Worm (Caenorhabditis elegans): ENCODE data around the gene C03A3.3.
A peak's percentile ranks its signal among the peaks of the same experiment; 100 is the strongest.

Gene C03A3.3

DNA sequence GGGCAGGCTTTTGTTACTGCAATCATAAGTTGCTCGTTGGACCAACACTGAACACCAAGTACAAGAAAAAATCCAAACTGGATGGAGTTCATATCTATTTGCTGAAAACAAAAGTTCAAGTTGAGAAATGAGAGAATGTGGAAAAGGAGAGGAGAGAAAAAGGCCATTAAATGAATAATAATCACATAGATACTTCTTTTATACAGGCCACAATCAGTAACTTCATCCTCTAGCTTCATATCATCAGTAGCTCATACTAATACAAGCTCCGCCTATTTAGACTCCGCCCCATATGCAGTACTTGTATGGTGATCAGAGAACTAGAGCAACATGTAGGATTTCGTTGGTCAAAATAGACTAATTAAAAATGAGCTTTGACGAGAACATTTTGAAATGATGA lies 10.4 kb upstream of the C03A3.3 start, which contains the start of gene F38B2.2:
Gene F38B2.2 (minus strand): TSS at position 101 of the 400 bp plus-strand sequence.
- no peak for TF ChIP-seq ham-2 (GFP tag; optimal IDR thresholded peaks at IDR 0.05)
- no peak for TF ChIP-seq ceh-43 (GFP tag; optimal IDR thresholded peaks at IDR 0.05)
- TF ChIP-seq unc-39 (tag; optimal IDR thresholded peaks at IDR 0.05): no peak
- TF ChIP-seq elt-1 (tag; optimal IDR thresholded peaks at IDR 0.05; ENCODE audit: borderline replicate concordance, insufficient read depth): no peak
- no peak for TF ChIP-seq M03D4.4 (tag; optimal IDR thresholded peaks at IDR 0.05)
- TF ChIP-seq unc-62 (GFP tag; optimal IDR thresholded peaks at IDR 0.05): no peak
- TF ChIP-seq nhr-28 (tag; optimal IDR thresholded peaks at IDR 0.05): no peak
- no peak for TF ChIP-seq mab-5 (tag; optimal IDR thresholded peaks at IDR 0.05)
- TF ChIP-seq ceh-83 (GFP tag; optimal IDR thresholded peaks at IDR 0.05): no peak
- no peak for TF ChIP-seq ces-1 (GFP tag; optimal IDR thresholded peaks at IDR 0.05)
- TF ChIP-seq ztf-11 (tag; optimal IDR thresholded peaks at IDR 0.05): no peak
- no peak for TF ChIP-seq sptf-1 (tag; optimal IDR thresholded peaks at IDR 0.05)
- TF ChIP-seq elt-3 (tag; optimal IDR thresholded peaks at IDR 0.05): no peak
- TF ChIP-seq unc-120 (tag; optimal IDR thresholded peaks at IDR 0.05; ENCODE audit: poor library complexity, severe bottlenecking): no peak
- no peak for TF ChIP-seq mls-2 (tag; optimal IDR thresholded peaks at IDR 0.05)

- TF ChIP-seq zip-8 (tag; optimal IDR thresholded peaks at IDR 0.05) (no peak), mls-2 (tag; optimal IDR thresholded peaks at IDR 0.05) (no peak), ceh-43 (GFP tag; optimal IDR thresholded peaks at IDR 0.05) (no peak), hlh-1 (tag; optimal IDR thresholded peaks at IDR 0.05) (no peak), ces-1 (GFP tag; optimal IDR thresholded peaks at IDR 0.05) (no peak), nhr-28 (tag; optimal IDR thresholded peaks at IDR 0.05) (no peak), unc-39 (tag; optimal IDR thresholded peaks at IDR 0.05) (no peak), nhr-237 (tag; optimal IDR thresholded peaks at IDR 0.05) (no peak), ham-2 (GFP tag; optimal IDR thresholded peaks at IDR 0.05) (no peak), pha-4 (tag; optimal IDR thresholded peaks at IDR 0.05) (no peak), elt-3 (tag; optimal IDR thresholded peaks at IDR 0.05) (no peak), tbx-8 (GFP tag; optimal IDR thresholded peaks at IDR 0.05) (no peak)
These were observed 2.0 kb upstream of the C03A3.3 start, which contains the start of gene ifa-1 for ce11 chrX:11270882-11271281. ifa-1 (plus strand) TSS chrX:11271182.

DNA sequence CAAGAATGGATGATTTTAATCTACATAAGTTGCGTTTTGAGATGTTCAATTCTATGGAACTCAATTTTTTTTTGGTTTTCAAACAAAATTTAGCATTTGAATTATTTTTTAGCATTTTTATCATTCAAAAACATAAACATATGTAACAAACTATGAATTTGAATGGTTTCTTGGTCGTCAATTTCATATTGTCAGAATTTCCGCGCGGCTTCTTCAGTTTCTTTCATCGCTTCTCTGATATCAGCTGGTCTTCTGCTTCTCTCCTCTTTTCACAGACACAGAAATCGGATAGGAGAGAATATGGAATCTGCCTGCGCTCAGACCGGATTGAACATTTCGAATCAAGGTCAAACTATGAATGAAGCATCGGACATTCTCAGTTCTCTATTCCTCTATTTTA lies 2.2 kb downstream of the C03A3.3 start, which contains the start of gene C03A3.9:
Gene C03A3.9 (plus strand): TSS at position 301 of the 400 bp plus-strand sequence.
- TF ChIP-seq unc-62 (GFP tag; optimal IDR thresholded peaks at IDR 0.05): no peak
- no peak for TF ChIP-seq nhr-12 (tag; optimal IDR thresholded peaks at IDR 0.05)
- no peak for TF ChIP-seq drap-1 (GFP tag; optimal IDR thresholded peaks at IDR 0.05)
- no peak for TF ChIP-seq lin-13 (tag; optimal IDR thresholded peaks at IDR 0.05)
- no peak for TF ChIP-seq nhr-237 (tag; optimal IDR thresholded peaks at IDR 0.05)
- no peak for TF ChIP-seq pha-4 (tag; optimal IDR thresholded peaks at IDR 0.05)
- no peak for TF ChIP-seq unc-39 (tag; optimal IDR thresholded peaks at IDR 0.05)

DNA sequence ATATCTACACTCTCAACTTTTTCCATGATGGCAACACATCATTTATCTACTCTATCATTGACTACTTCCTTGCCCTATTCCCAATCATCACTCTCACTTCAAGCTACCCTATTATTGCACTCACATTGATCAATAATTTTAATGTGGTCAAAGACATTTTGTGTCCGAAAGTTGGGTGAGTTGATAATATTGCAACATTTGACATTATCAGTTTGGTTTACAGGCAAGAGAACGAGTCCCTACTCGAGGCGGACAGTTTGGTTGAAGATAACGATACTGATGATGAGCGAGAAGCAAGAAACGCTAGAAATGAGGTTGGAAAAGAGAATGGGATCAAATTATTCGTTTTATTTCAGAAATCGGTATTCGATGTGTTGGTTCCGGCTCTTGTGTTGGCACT lies 4.2 kb downstream of the C03A3.3 start:
- TF ChIP-seq unc-120 (tag; optimal IDR thresholded peaks at IDR 0.05; ENCODE audit: poor library complexity, severe bottlenecking) (no peak), lin-32 (GFP tag; optimal IDR thresholded peaks at IDR 0.05) (no peak), drap-1 (GFP tag; optimal IDR thresholded peaks at IDR 0.05) (no peak), M03D4.4 (tag; optimal IDR thresholded peaks at IDR 0.05) (no peak), ces-1 (GFP tag; optimal IDR thresholded peaks at IDR 0.05) (no peak), lin-13 (tag; optimal IDR thresholded peaks at IDR 0.05) (no peak)

ce11 chrX:11262319-11263074 lies 6.4 kb downstream of the C03A3.3 start, which contains the start of gene C03A3.2:
C03A3.2 (plus strand) TSS chrX:11262848.
- peak; percentile 32 for TF ChIP-seq lsy-2 (tag; optimal IDR thresholded peaks at IDR 0.05)
- TF ChIP-seq blmp-1 (tag; optimal IDR thresholded peaks at IDR 0.05): peak; percentile 49
- TF ChIP-seq mls-2 (tag; optimal IDR thresholded peaks at IDR 0.05): peak; percentile 35
- no peak for TF ChIP-seq bed-3 (GFP tag; optimal IDR thresholded peaks at IDR 0.05)
- TF ChIP-seq ces-1 (GFP tag; optimal IDR thresholded peaks at IDR 0.05): peak; percentile 88
- peak; percentile 84 for TF ChIP-seq mep-1 (tag; optimal IDR thresholded peaks at IDR 0.05)
- TF ChIP-seq ztf-11 (tag; optimal IDR thresholded peaks at IDR 0.05): peak; percentile 27
- peak; percentile 38 for TF ChIP-seq pha-4 (tag; optimal IDR thresholded peaks at IDR 0.05)
- TF ChIP-seq flh-1 (GFP tag; optimal IDR thresholded peaks at IDR 0.05): no peak
- TF ChIP-seq nhr-2 (tag; optimal IDR thresholded peaks at IDR 0.05): no peak
- no peak for TF ChIP-seq lin-32 (GFP tag; optimal IDR thresholded peaks at IDR 0.05)
- TF ChIP-seq drap-1 (GFP tag; optimal IDR thresholded peaks at IDR 0.05): peak; percentile 39
- TF ChIP-seq ceh-43 (GFP tag; optimal IDR thresholded peaks at IDR 0.05): peak; percentile 1
- peak; percentile 43 for TF ChIP-seq unc-120 (tag; optimal IDR thresholded peaks at IDR 0.05; ENCODE audit: poor library complexity, severe bottlenecking)
- peak; percentile 24 for TF ChIP-seq cnd-1 (tag; optimal IDR thresholded peaks at IDR 0.05)
- TF ChIP-seq sptf-1 (tag; optimal IDR thresholded peaks at IDR 0.05): peak; percentile 50

Measured in whole organism, mixed stage, embryonic.